Fruit fly (Drosophila melanogaster) whole organism, embryonic: ENCODE results near the gene CG5382.

Source experiments
- Asciz ChIP-seq: fragments of 200-800 bp; sonication (Bioruptor generic); optimal IDR thresholded peaks from 2 replicates; lab custom pipeline; 2017; ENCODE audit warnings: missing biosample characterization, mild to moderate bottlenecking, missing genetic modification characterization, missing genetic modification reagents
- Bteb2 ChIP-seq: fragments of 200-800 bp; sonication (Bioruptor generic); optimal IDR thresholded peaks from 2 replicates; lab custom pipeline; 2016; ENCODE audit warnings: missing biosample characterization, missing genetic modification characterization
- CG10274 ChIP-seq: fragments of 200-800 bp; sonication (Bioruptor generic); optimal IDR thresholded peaks from 3 replicates; lab custom pipeline; 2017; ENCODE audit warnings: missing biosample characterization, mild to moderate bottlenecking, missing genetic modification characterization
- CG12104 ChIP-seq: fragments of 200-800 bp; sonication (Bioruptor generic); optimal IDR thresholded peaks from 3 replicates; lab custom pipeline; 2016; ENCODE audit warnings: missing biosample characterization, missing genetic modification characterization
- CG13624 ChIP-seq: fragments of 200-800 bp; sonication (Bioruptor generic); optimal IDR thresholded peaks from 2 replicates; lab custom pipeline; 2016; ENCODE audit warnings: missing biosample characterization, missing genetic modification characterization
- CG14710 ChIP-seq: fragments of 200-800 bp; sonication (Bioruptor generic); optimal IDR thresholded peaks from 3 replicates; lab custom pipeline; 2019; ENCODE audit warnings: missing biosample characterization, mild to moderate bottlenecking, missing genetic modification characterization, moderate library complexity
- CG15696 ChIP-seq: fragments of 200-800 bp; sonication (Bioruptor generic); optimal IDR thresholded peaks from 2 replicates; lab custom pipeline; 2019; ENCODE audit warnings: missing biosample characterization, mild to moderate bottlenecking, missing genetic modification characterization, moderate library complexity
- CG1832 ChIP-seq: fragments of 200-800 bp; sonication (Bioruptor generic); optimal IDR thresholded peaks from 2 replicates; lab custom pipeline; 2017; ENCODE audit warnings: missing biosample characterization, mild to moderate bottlenecking, missing genetic modification characterization, inconsistent platforms
- CG18476 ChIP-seq: fragments of 200-800 bp; sonication (Bioruptor generic); optimal IDR thresholded peaks from 2 replicates; lab custom pipeline; 2016; ENCODE audit warnings: missing biosample characterization, mild to moderate bottlenecking, missing genetic modification characterization
- CG18764 ChIP-seq: fragments of 200-800 bp; sonication (Bioruptor generic); optimal IDR thresholded peaks from 3 replicates; lab custom pipeline; 2016; ENCODE audit warnings: missing biosample characterization, missing genetic modification characterization
- CG2120 ChIP-seq: fragments of 200-800 bp; sonication (Bioruptor generic); optimal IDR thresholded peaks from 3 replicates; lab custom pipeline; 2016; ENCODE audit warnings: missing biosample characterization, missing genetic modification characterization
- CG2129 ChIP-seq: fragments of 200-800 bp; sonication (Bioruptor generic); IDR thresholded peaks from 2 replicates; pipeline ENCODE4 v1.3.6; 2022; ENCODE audit warnings: missing biosample characterization, missing genetic modification characterization; ENCODE audit not compliant: partially characterized antibody
- CG30020 ChIP-seq: fragments of 200-800 bp; optimal IDR thresholded peaks from 2 replicates; lab custom pipeline; 2019; ENCODE audit warnings: missing biosample characterization, mild to moderate bottlenecking, missing genetic modification characterization, moderate library complexity
- CG30431 ChIP-seq: fragments of 200-800 bp; sonication (Bioruptor generic); optimal IDR thresholded peaks from 2 replicates; lab custom pipeline; 2017; ENCODE audit warnings: missing biosample characterization, missing genetic modification characterization
- CG3726 ChIP-seq: fragments of 200-800 bp; sonication (Bioruptor generic); IDR thresholded peaks from 3 replicates; pipeline ENCODE4, ENCODE4 v1.3.6; 2022; ENCODE audit warnings: missing biosample characterization, missing genetic modification characterization
- CG3995 ChIP-seq: fragments of 200-800 bp; sonication (Bioruptor generic); optimal IDR thresholded peaks from 3 replicates; lab custom pipeline; 2016; ENCODE audit warnings: missing biosample characterization, missing genetic modification characterization
- CG4424 ChIP-seq: fragments of 200-800 bp; sonication (Bioruptor generic); optimal IDR thresholded peaks from 3 replicates; lab custom pipeline; 2016; ENCODE audit warnings: missing biosample characterization, missing genetic modification characterization
- CG6175 ChIP-seq: fragments of 200-800 bp; sonication (Bioruptor generic); IDR thresholded peaks from 3 replicates; pipeline ENCODE4 v1.3.6; 2022; ENCODE audit warnings: missing biosample characterization, missing genetic modification characterization
- CG7987 ChIP-seq: fragments of 200-800 bp; sonication (Bioruptor generic); optimal IDR thresholded peaks from 2 replicates; lab custom pipeline; 2018; ENCODE audit warnings: missing biosample characterization, mild to moderate bottlenecking, missing genetic modification characterization, moderate library complexity
- CG9215 ChIP-seq: fragments of 200-800 bp; sonication (Bioruptor generic); IDR thresholded peaks from 2 replicates; pipeline ENCODE4 v1.3.6; 2022; ENCODE audit warnings: missing biosample characterization, missing genetic modification characterization
- CG9876 ChIP-seq: fragments of 200-800 bp; sonication (Bioruptor generic); optimal IDR thresholded peaks from 2 replicates; lab custom pipeline; 2016; ENCODE audit warnings: missing biosample characterization, missing genetic modification characterization
- Dbx ChIP-seq: fragments of 200-800 bp; sonication (Bioruptor generic); IDR thresholded peaks from 3 replicates; pipeline ENCODE4 v1.3.6; 2022; ENCODE audit warnings: missing biosample characterization, missing genetic modification characterization
- Fer1 ChIP-seq: fragments of 200-800 bp; sonication (Bioruptor generic); optimal IDR thresholded peaks from 2 replicates; lab custom pipeline; 2017; ENCODE audit warnings: missing biosample characterization, mild to moderate bottlenecking, missing genetic modification characterization
- GATAe ChIP-seq: fragments of 200-800 bp; sonication (Bioruptor generic); conservative IDR thresholded peaks from 2 replicates; pipeline ENCODE4 v1.3.6; 2022; ENCODE audit warnings: missing biosample characterization, missing genetic modification characterization
- HLH3B ChIP-seq: fragments of 200-800 bp; sonication (Bioruptor generic); IDR thresholded peaks from 2 replicates; pipeline ENCODE4 v1.3.6; 2022; ENCODE audit warnings: missing biosample characterization, missing genetic modification characterization
- HmgZ ChIP-seq: fragments of 200-800 bp; sonication (Bioruptor generic); optimal IDR thresholded peaks from 2 replicates; lab custom pipeline; 2018; ENCODE audit warnings: missing biosample characterization, mild to moderate bottlenecking, missing genetic modification characterization
- Hmr ChIP-seq: fragments of 200-800 bp; sonication (Bioruptor generic); optimal IDR thresholded peaks from 3 replicates; lab custom pipeline; 2017; ENCODE audit warnings: mild to moderate bottlenecking, missing biosample characterization, missing genetic modification reagents, missing genetic modification characterization
- Nf-YA ChIP-seq: fragments of 200-800 bp; sonication (Bioruptor generic); IDR thresholded peaks from 2 replicates; pipeline ENCODE4 v1.3.6; 2022; ENCODE audit warnings: missing biosample characterization, missing genetic modification characterization
- ac ChIP-seq: fragments of 200-800 bp; sonication (Bioruptor generic); optimal IDR thresholded peaks from 3 replicates; lab custom pipeline; 2017; ENCODE audit warnings: missing biosample characterization, mild to moderate bottlenecking, missing genetic modification characterization
- ara ChIP-seq: fragments of 200-800 bp; sonication (Bioruptor generic); IDR thresholded peaks from 2 replicates; pipeline ENCODE4 v1.3.6; 2022; ENCODE audit warnings: missing biosample characterization, missing genetic modification characterization
- crc ChIP-seq: fragments of 200-800 bp; sonication (Bioruptor generic); optimal IDR thresholded peaks from 2 replicates; lab custom pipeline; 2016; ENCODE audit warnings: missing biosample characterization, missing genetic modification characterization
- crol ChIP-seq: fragments of 200-800 bp; sonication (Bioruptor generic); IDR thresholded peaks from 2 replicates; pipeline ENCODE4 v1.3.6; 2022; ENCODE audit warnings: missing biosample characterization, missing genetic modification characterization
- cwo ChIP-seq: fragments of 200-800 bp; sonication (Bioruptor generic); optimal IDR thresholded peaks from 3 replicates; lab custom pipeline; 2017; ENCODE audit warnings: missing biosample characterization, missing genetic modification characterization, mild to moderate bottlenecking, moderate library complexity, missing genetic modification reagents
- dimm ChIP-seq: fragments of 200-800 bp; sonication (Bioruptor generic); IDR thresholded peaks from 2 replicates; pipeline ENCODE4 v1.3.6; 2022; ENCODE audit warnings: missing biosample characterization, missing genetic modification characterization
- dmrt99B ChIP-seq: fragments of 200-800 bp; sonication (Bioruptor generic); optimal IDR thresholded peaks from 2 replicates; lab custom pipeline; 2018; ENCODE audit warnings: missing biosample characterization, mild to moderate bottlenecking, missing genetic modification characterization, moderate library complexity
- fu2 ChIP-seq: fragments of 200-800 bp; sonication (Bioruptor generic); optimal IDR thresholded peaks from 2 replicates; lab custom pipeline; 2016; ENCODE audit warnings: missing biosample characterization, missing genetic modification characterization
- gsb ChIP-seq: fragments of 200-800 bp; sonication (Bioruptor generic); IDR thresholded peaks from 2 replicates; pipeline ENCODE4 v1.3.6; 2022; ENCODE audit warnings: missing biosample characterization, missing genetic modification characterization
- gsb-n ChIP-seq: fragments of 200-800 bp; sonication (Bioruptor generic); optimal IDR thresholded peaks from 3 replicates; lab custom pipeline; 2018; ENCODE audit warnings: missing biosample characterization, mild to moderate bottlenecking, missing genetic modification characterization
- gt ChIP-seq: fragments of 200-800 bp; sonication (Bioruptor generic); IDR thresholded peaks from 2 replicates; pipeline ENCODE4 v1.3.6; 2022; ENCODE audit warnings: missing biosample characterization, missing genetic modification characterization
- hth ChIP-seq: fragments of >200 bp; optimal IDR thresholded peaks from 2 replicates; lab custom pipeline; 2017; ENCODE audit warnings: inconsistent platforms
- ind ChIP-seq: fragments of 200-800 bp; sonication (Bioruptor generic); optimal IDR thresholded peaks from 3 replicates; lab custom pipeline; 2016; ENCODE audit warnings: missing biosample characterization, missing genetic modification characterization
- lmd ChIP-seq: fragments of 200-800 bp; sonication (Bioruptor generic); IDR thresholded peaks from 2 replicates; pipeline ENCODE4 v1.3.6; 2022; ENCODE audit warnings: missing biosample characterization, missing genetic modification characterization
- luna ChIP-seq: fragments of 200-800 bp; sonication (Bioruptor generic); optimal IDR thresholded peaks from 2 replicates; lab custom pipeline; 2016; ENCODE audit warnings: missing biosample characterization, missing genetic modification characterization
- mld ChIP-seq: fragments of 200-800 bp; sonication (Bioruptor generic); IDR thresholded peaks from 3 replicates; pipeline ENCODE4 v1.3.6; 2022; ENCODE audit warnings: missing biosample characterization, missing genetic modification characterization; ENCODE audit not compliant: partially characterized antibody
- pros ChIP-seq: fragments of 200-800 bp; sonication (Bioruptor generic); optimal IDR thresholded peaks from 3 replicates; lab custom pipeline; 2019; ENCODE audit warnings: missing biosample characterization, mild to moderate bottlenecking, missing genetic modification characterization, moderate library complexity
- rib ChIP-seq: fragments of 200-800 bp; sonication (Bioruptor generic); IDR thresholded peaks from 2 replicates; pipeline ENCODE4 v1.3.6; 2022; ENCODE audit warnings: missing biosample characterization, missing genetic modification characterization
- run ChIP-seq: fragments of 200-800 bp; sonication (Bioruptor generic); optimal IDR thresholded peaks from 3 replicates; lab custom pipeline; 2018; ENCODE audit warnings: missing biosample characterization, mild to moderate bottlenecking, missing genetic modification characterization
- salm ChIP-seq: fragments of 200-800 bp; sonication (Bioruptor generic); optimal IDR thresholded peaks from 2 replicates; lab custom pipeline; 2018; ENCODE audit warnings: missing biosample characterization, mild to moderate bottlenecking, missing genetic modification characterization
- sima ChIP-seq: fragments of 200-800 bp; sonication (Bioruptor generic); optimal IDR thresholded peaks from 2 replicates; lab custom pipeline; 2016; ENCODE audit warnings: missing biosample characterization, missing genetic modification characterization
- vvl ChIP-seq: fragments of 200-800 bp; sonication (Bioruptor generic); IDR thresholded peaks from 2 replicates; pipeline ENCODE4 v1.3.6; 2022; ENCODE audit warnings: missing biosample characterization, missing genetic modification characterization
- yki ChIP-seq: fragments of >200 bp; optimal IDR thresholded peaks from 3 replicates; lab custom pipeline; 2018

The CG5382 gene

DNA sequence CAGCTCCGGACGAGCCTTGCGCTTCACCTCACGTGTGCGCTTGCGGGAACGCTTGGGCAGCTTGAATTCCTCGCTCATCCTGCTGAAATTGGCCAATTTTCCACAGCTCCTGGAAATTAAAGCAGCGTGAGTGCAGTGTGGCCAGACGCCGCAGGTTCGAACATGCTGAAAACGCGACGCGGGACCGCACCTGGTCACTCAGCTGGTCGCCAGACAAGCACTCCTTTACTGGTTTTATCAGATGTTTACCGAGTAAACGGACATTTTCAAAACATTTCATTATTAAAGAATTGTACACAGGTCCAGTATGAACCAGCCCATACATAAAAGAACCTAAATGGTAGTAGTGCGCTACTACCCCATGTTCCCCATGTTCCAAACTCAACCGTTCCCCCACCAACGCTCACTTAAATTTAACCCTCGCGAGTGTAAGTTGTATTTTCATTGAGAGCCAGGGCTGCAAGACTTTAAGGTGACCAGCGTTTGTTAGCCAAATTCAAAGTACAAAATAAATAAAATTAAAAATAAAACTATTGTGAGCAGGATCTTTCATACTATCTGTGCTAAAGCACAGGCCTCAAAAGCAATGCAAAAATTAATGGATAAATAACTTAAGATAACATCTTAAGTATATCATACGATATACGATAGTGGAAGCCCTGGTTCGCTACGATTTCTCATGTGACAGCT, 3.4 kb downstream of the CG5382 start, which contains the start of the genes JMJD6, CG7071 and Muted (continued):
- no peak for TF ChIP-seq CG1832 (GFP tag; lab: Kevin White, UChicago)
- peak; percentile 83 for TF ChIP-seq CG30431 (GFP tag; lab: Kevin White, UChicago)
- TF ChIP-seq GATAe: peak; percentile 85
- peak; percentile 64; the same call in 1 of the 2 replicates for TF ChIP-seq dimm (GFP tag; lab: Robert Waterston, UW)
- peak; percentile 55 for TF ChIP-seq CG10274 (GFP tag; lab: Kevin White, UChicago)
- TF ChIP-seq CG9215: peak; percentile 92
- TF ChIP-seq gt (GFP tag; lab: Robert Waterston, UW): peak; percentile 73
- peak; percentile 71 for TF ChIP-seq CG3995 (GFP tag; lab: Kevin White, UChicago)
- TF ChIP-seq crol (GFP tag; lab: Robert Waterston, UW): no peak
- TF ChIP-seq fu2 (GFP tag; lab: Kevin White, UChicago): peak; percentile 85
- peak; percentile 78 for TF ChIP-seq run (tag; lab: Kevin White, UChicago)
- TF ChIP-seq HLH3B (GFP tag; lab: Robert Waterston, UW): peak; percentile 92
- peak; percentile 95 for TF ChIP-seq CG15696 (tag; lab: Kevin White, UChicago)
- peak; percentile 86 for TF ChIP-seq CG7987 (GFP tag; lab: Kevin White, UChicago)
- TF ChIP-seq Nf-YA (GFP tag; lab: Robert Waterston, UW): peak; percentile 53; the same call in 1 of the 2 replicates
- peak; percentile 25 for TF ChIP-seq pros (GFP tag; lab: Kevin White, UChicago)
- TF ChIP-seq rib (GFP tag; lab: Robert Waterston, UW): peak; percentile 90; the same call in 1 of the 2 replicates
- peak; percentile 94 for TF ChIP-seq CG14710 (tag; lab: Kevin White, UChicago)
- peak; percentile 92 for TF ChIP-seq Bteb2
- TF ChIP-seq Fer1 (GFP tag; lab: Kevin White, UChicago): peak; percentile 92
- TF ChIP-seq ac (GFP tag; lab: Kevin White, UChicago): peak; percentile 52
- TF ChIP-seq CG6175 (GFP tag; lab: Robert Waterston, UW): peak; percentile 81
- TF ChIP-seq gsb: peak; percentile 66
- TF ChIP-seq vvl (GFP tag; lab: Robert Waterston, UW): peak; percentile 94
- TF ChIP-seq CG30020 (tag; lab: Kevin White, UChicago): peak; percentile 90
- peak; percentile 77 for TF ChIP-seq cwo (GFP tag; lab: Kevin White, UChicago)
- peak; percentile 91 for TF ChIP-seq CG12104
- TF ChIP-seq HmgZ: peak; percentile 93
- TF ChIP-seq CG2120 (GFP tag; lab: Kevin White, UChicago): peak; percentile 98
- TF ChIP-seq CG4424: peak; percentile 94
- peak; percentile 93 for TF ChIP-seq Hmr
- peak; percentile 31 for TF ChIP-seq sima (GFP tag; lab: Kevin White, UChicago)
- peak; percentile 89 for TF ChIP-seq CG13624
- peak; percentile 87 for TF ChIP-seq CG18764 (GFP tag; lab: Kevin White, UChicago)
- TF ChIP-seq CG2129 (GFP tag; lab: Robert Waterston, UW): peak; percentile 79
- peak; percentile 63 for TF ChIP-seq CG9876 (GFP tag; lab: Kevin White, UChicago)
- peak; percentile 91 for TF ChIP-seq Dbx (GFP tag; lab: Robert Waterston, UW)
- no peak for TF ChIP-seq mld
- no peak for TF ChIP-seq yki (lab: Kevin White, UChicago)
- peak; percentile 34 for TF ChIP-seq luna (GFP tag; lab: Kevin White, UChicago)
- peak; percentile 77 for TF ChIP-seq Asciz
- peak; percentile 73 for TF ChIP-seq gsb-n (tag; lab: Kevin White, UChicago)
- TF ChIP-seq hth (lab: Kevin White, UChicago): no peak
- peak; percentile 78 for TF ChIP-seq salm (tag; lab: Kevin White, UChicago)
- TF ChIP-seq crc (GFP tag; lab: Kevin White, UChicago): peak; percentile 77
- peak; percentile 86 for TF ChIP-seq ara (GFP tag; lab: Robert Waterston, UW)
- TF ChIP-seq dmrt99B (tag; lab: Kevin White, UChicago): peak; percentile 78
- peak; percentile 93 for TF ChIP-seq ind (GFP tag; lab: Kevin White, UChicago)
- peak; percentile 89 for TF ChIP-seq CG18476
- peak; percentile 84; the same call in 2 of the 3 replicates for TF ChIP-seq CG3726 (GFP tag; lab: Robert Waterston, UW)
- peak; percentile 91 for TF ChIP-seq lmd (GFP tag; lab: Robert Waterston, UW)
